Worm (Caenorhabditis elegans): ENCODE results near the gene spp-6.

spp-6 gene

ce11 chrX:7311870-7312269, 5.3 kb upstream of the spp-6 start:
- TF ChIP-seq pha-4 (GFP tag; IDR thresholded peaks at IDR 0.05) (no peak), pha-4 (tag; optimal IDR thresholded peaks at IDR 0.05) (no peak), F37D6.2 (tag; optimal IDR thresholded peaks at IDR 0.05) (no peak), hlh-11 (tag; optimal IDR thresholded peaks at IDR 0.05) (no peak), lsy-2 (tag; optimal IDR thresholded peaks at IDR 0.05) (no peak), egl-43 (GFP tag; IDR thresholded peaks at IDR 0.05) (no peak), vab-7 (GFP tag; IDR thresholded peaks at IDR 0.05) (no peak), daf-8 (GFP tag; IDR thresholded peaks at IDR 0.05) (no peak), D1046.2 (GFP tag; IDR thresholded peaks at IDR 0.05) (no peak), nhr-28 (tag; optimal IDR thresholded peaks at IDR 0.05) (no peak), mxl-2 (GFP tag; conservative IDR thresholded peaks at IDR 0.05) (no peak), nhr-102 (tag; optimal IDR thresholded peaks at IDR 0.05) (no peak), nhr-48 (tag; optimal IDR thresholded peaks at IDR 0.05) (no peak), ama-1 (optimal IDR thresholded peaks at IDR 0.05) (no peak), skn-1 (tag; optimal IDR thresholded peaks at IDR 0.05) (no peak), ceh-82 (tag; optimal IDR thresholded peaks at IDR 0.05) (no peak)

- TF ChIP-seq unc-62 (GFP tag; optimal IDR thresholded peaks at IDR 0.05 in 1 of 2) (peak in 1 of 2 experiments; percentile 93), unc-62 (tag; optimal IDR thresholded peaks at IDR 0.05) (no peak), madf-5 (GFP tag; IDR thresholded peaks at IDR 0.05) (no peak), mdt-29 (GFP tag; IDR thresholded peaks at IDR 0.05) (no peak), ZK546.5 (tag; optimal IDR thresholded peaks at IDR 0.05) (no peak)
These were observed 3.9 kb upstream of the spp-6 start for ce11 chrX:7313236-7313635.

ce11 chrX:7314564-7314963, 2.6 kb upstream of the spp-6 start:
- no peak for TF ChIP-seq daf-16 (GFP tag; optimal IDR thresholded peaks at IDR 0.05)
- TF ChIP-seq daf-16 (tag; optimal IDR thresholded peaks at IDR 0.05) = peak; percentile 36
- TF ChIP-seq spr-1 (tag; optimal IDR thresholded peaks at IDR 0.05) = no peak
- TF ChIP-seq unc-130 (GFP tag; optimal IDR thresholded peaks at IDR 0.05) = no peak
- no peak for TF ChIP-seq skn-1 (tag; optimal IDR thresholded peaks at IDR 0.05)
- TF ChIP-seq nhr-11 (tag; optimal IDR thresholded peaks at IDR 0.05) = no peak
- TF ChIP-seq nhr-42 (GFP tag; IDR thresholded peaks at IDR 0.05) = no peak
- TF ChIP-seq lim-7 (GFP tag; IDR thresholded peaks at IDR 0.05) = no peak
- TF ChIP-seq spr-3 (GFP tag; optimal IDR thresholded peaks at IDR 0.05) = no peak
- no peak for TF ChIP-seq mes-2 (tag; optimal IDR thresholded peaks at IDR 0.05; ENCODE audit: poor library complexity, severe bottlenecking)
- no peak for TF ChIP-seq Y48G9A.11 (GFP tag; IDR thresholded peaks at IDR 0.05)
- TF ChIP-seq nhr-237 (tag; optimal IDR thresholded peaks at IDR 0.05) = no peak
- no peak for TF ChIP-seq madf-5 (GFP tag; IDR thresholded peaks at IDR 0.05)
- no peak for TF ChIP-seq madf-9 (GFP tag; conservative IDR thresholded peaks at IDR 0.05)
- TF ChIP-seq snpc-4 (tag; optimal IDR thresholded peaks at IDR 0.05) = no peak
- TF ChIP-seq unc-62 (GFP tag; optimal IDR thresholded peaks at IDR 0.05 in 1 of 2) = no peak
- TF ChIP-seq unc-62 (tag; optimal IDR thresholded peaks at IDR 0.05) = no peak
- no peak for TF ChIP-seq Y75B8A.6 (GFP tag; IDR thresholded peaks at IDR 0.05)
- peak; percentile 29 for TF ChIP-seq hlh-11 (tag; optimal IDR thresholded peaks at IDR 0.05)
- no peak for TF ChIP-seq pha-4 (GFP tag; IDR thresholded peaks at IDR 0.05)
- no peak for TF ChIP-seq pha-4 (tag; optimal IDR thresholded peaks at IDR 0.05)
- TF ChIP-seq lin-15B (tag; optimal IDR thresholded peaks at IDR 0.05) = no peak
- no peak for TF ChIP-seq mxl-2 (GFP tag; conservative IDR thresholded peaks at IDR 0.05)
- no peak for TF ChIP-seq tra-1 (GFP tag; IDR thresholded peaks at IDR 0.05)
- no peak for TF ChIP-seq arid-1 (GFP tag; conservative IDR thresholded peaks at IDR 0.05)
- no peak for TF ChIP-seq T20F7.1 (GFP tag; optimal IDR thresholded peaks at IDR 0.05)
- TF ChIP-seq jun-1 (tag; optimal IDR thresholded peaks at IDR 0.05) = no peak
- TF ChIP-seq vab-7 (GFP tag; IDR thresholded peaks at IDR 0.05) = no peak
- no peak for TF ChIP-seq F37D6.2 (tag; optimal IDR thresholded peaks at IDR 0.05)
- TF ChIP-seq pqm-1 (tag; optimal IDR thresholded peaks at IDR 0.05) = peak; percentile 25
- TF ChIP-seq T26A8.4 (GFP tag; IDR thresholded peaks at IDR 0.05) = no peak
- TF ChIP-seq lin-39 (tag; optimal IDR thresholded peaks at IDR 0.05) = no peak
- TF ChIP-seq nhr-102 (tag; optimal IDR thresholded peaks at IDR 0.05) = peak; percentile 3
- no peak for TF ChIP-seq zfp-2 (tag; optimal IDR thresholded peaks at IDR 0.05)
- no peak for TF ChIP-seq ama-1 (optimal IDR thresholded peaks at IDR 0.05)
- TF ChIP-seq nhr-25 (tag; optimal IDR thresholded peaks at IDR 0.05; ENCODE audit: borderline replicate concordance, insufficient read depth) = no peak
- no peak for TF ChIP-seq unc-39 (tag; optimal IDR thresholded peaks at IDR 0.05)
- no peak for TF ChIP-seq ceh-20 (GFP tag; IDR thresholded peaks at IDR 0.05)
- no peak for TF ChIP-seq gei-8 (GFP tag; optimal IDR thresholded peaks at IDR 0.05)
